Worm (Caenorhabditis elegans): ENCODE data around the gene mrpl-2.
"Not testable (repeated sequence)": the region's sequence is repeated elsewhere in the genome, so short reads cannot be mapped to it uniquely, and the experiment has no call there.

mrpl-2 gene

ce11 chrIV:768312-768711, 4.7 kb upstream of the mrpl-2 start, which contains the start of gene F56B3.2:
F56B3.2 (minus strand) TSS chrIV:768584.
- TF ChIP-seq unc-62 (GFP tag; optimal IDR thresholded peaks at IDR 0.05), result no peak

ce11 chrIV:771061-771460, 2.0 kb upstream of the mrpl-2 start, which contains the start of gene F56B3.9:
F56B3.9 (plus strand) TSS chrIV:771361.
- not testable (repeated sequence) for TF ChIP-seq unc-62 (GFP tag; optimal IDR thresholded peaks at IDR 0.05)

ce11 chrIV:773580-773979, 543 bp downstream of the mrpl-2 start:
- TF ChIP-seq unc-62 (GFP tag; optimal IDR thresholded peaks at IDR 0.05), result no peak

- TF ChIP-seq unc-62 (GFP tag; optimal IDR thresholded peaks at IDR 0.05), result no peak
Observed at ce11 chrIV:778484-778883, 5.4 kb downstream of the mrpl-2 start, which contains the start of gene ugt-52. ugt-52 (plus strand) TSS chrIV:778784.

- no peak for TF ChIP-seq unc-62 (GFP tag; optimal IDR thresholded peaks at IDR 0.05)
Observed at ce11 chrIV:782393-782792, 9.4 kb downstream of the mrpl-2 start.

ce11 chrIV:787755-788154, 14.7 kb downstream of the mrpl-2 start, which contains the start of gene F56B3.6:
F56B3.6 (plus strand) TSS chrIV:788055.
- no peak for TF ChIP-seq unc-62 (GFP tag; optimal IDR thresholded peaks at IDR 0.05)

ce11 chrIV:794275-794674, 21.2 kb downstream of the mrpl-2 start, which contains the start of gene F56B3.4:
F56B3.4 (minus strand) TSS chrIV:794275.
- no peak for TF ChIP-seq unc-62 (GFP tag; optimal IDR thresholded peaks at IDR 0.05)

- TF ChIP-seq unc-62 (GFP tag; optimal IDR thresholded peaks at IDR 0.05), result no peak
Observed at ce11 chrIV:795383-795872, 22.4 kb downstream of the mrpl-2 start, which contains the start of gene skr-18. skr-18 (minus strand) TSS chrIV:795433.

- no peak for TF ChIP-seq unc-62 (GFP tag; optimal IDR thresholded peaks at IDR 0.05)
Observed at ce11 chrIV:796521-797073, 23.6 kb downstream of the mrpl-2 start, which contains the start of the genes F56B3.11 and ech-5. F56B3.11 (minus strand) TSS chrIV:796571. ech-5 (plus strand) TSS chrIV:797023.

ce11 chrIV:800518-800917, 27.5 kb downstream of the mrpl-2 start, which contains the start of gene mrpl-46:
mrpl-46 (plus strand) TSS chrIV:800818.
- TF ChIP-seq unc-62 (GFP tag; optimal IDR thresholded peaks at IDR 0.05), result no peak

- TF ChIP-seq unc-62 (GFP tag; optimal IDR thresholded peaks at IDR 0.05), result no peak
Observed at ce11 chrIV:801162-801561, 28.1 kb downstream of the mrpl-2 start.

- TF ChIP-seq unc-62 (GFP tag; optimal IDR thresholded peaks at IDR 0.05), result no peak
Observed at ce11 chrIV:804802-805201, 31.8 kb downstream of the mrpl-2 start, which contains the start of gene Y55F3BL.4. Y55F3BL.4 (plus strand) TSS chrIV:805102.

ce11 chrIV:805693-806092, 32.7 kb downstream of the mrpl-2 start:
- TF ChIP-seq unc-62 (GFP tag; optimal IDR thresholded peaks at IDR 0.05), result no peak

- TF ChIP-seq unc-62 (GFP tag; optimal IDR thresholded peaks at IDR 0.05), result no peak
Observed at ce11 chrIV:807027-807516, 34.0 kb downstream of the mrpl-2 start, which contains the start of gene Y55F3BL.6. Y55F3BL.6 (minus strand) TSS chrIV:807077.

- TF ChIP-seq unc-62 (GFP tag; optimal IDR thresholded peaks at IDR 0.05), result no peak
Observed at ce11 chrIV:817879-818278, 44.8 kb downstream of the mrpl-2 start.

ce11 chrIV:824854-825253, 51.8 kb downstream of the mrpl-2 start, which contains the start of gene zipt-15:
zipt-15 (minus strand) TSS chrIV:824954.
- TF ChIP-seq unc-62 (GFP tag; optimal IDR thresholded peaks at IDR 0.05), result no peak

- TF ChIP-seq unc-62 (GFP tag; optimal IDR thresholded peaks at IDR 0.05), result no peak
Observed at ce11 chrIV:826145-826544, 53.1 kb downstream of the mrpl-2 start.
